Fruit fly (Drosophila melanogaster): Measurements from ENCODE around the gene Pdss2.

The Pdss2 gene

DNA sequence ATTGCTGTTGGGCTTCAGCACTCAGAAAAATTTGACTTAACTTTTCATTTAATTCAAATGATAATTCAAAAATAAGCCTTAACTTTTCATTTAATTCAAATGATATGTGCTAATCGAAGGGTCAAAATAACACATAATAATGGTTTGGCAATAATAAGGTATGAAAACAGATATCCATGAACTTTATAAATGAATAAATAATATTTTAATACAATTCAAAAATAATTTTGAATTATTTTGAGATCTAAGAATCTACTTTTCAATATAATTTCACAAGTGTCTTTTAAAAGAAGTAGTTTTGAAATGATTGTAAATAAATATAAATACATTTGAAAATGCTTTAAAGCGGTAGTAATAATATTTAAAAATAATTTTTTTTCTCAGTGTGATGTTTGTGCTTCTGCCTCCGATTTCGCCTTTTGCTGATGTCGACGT lies 40.8 kb upstream of the Pdss2 start (continued):
- no peak for TF ChIP-seq CG33557 (GFP tag; optimal IDR thresholded peaks at IDR 0.05)
- no peak for TF ChIP-seq CG3838 (GFP tag; optimal IDR thresholded peaks at IDR 0.05)
- no peak for TF ChIP-seq E2f2 (GFP tag; IDR thresholded peaks at IDR 0.05)

DNA sequence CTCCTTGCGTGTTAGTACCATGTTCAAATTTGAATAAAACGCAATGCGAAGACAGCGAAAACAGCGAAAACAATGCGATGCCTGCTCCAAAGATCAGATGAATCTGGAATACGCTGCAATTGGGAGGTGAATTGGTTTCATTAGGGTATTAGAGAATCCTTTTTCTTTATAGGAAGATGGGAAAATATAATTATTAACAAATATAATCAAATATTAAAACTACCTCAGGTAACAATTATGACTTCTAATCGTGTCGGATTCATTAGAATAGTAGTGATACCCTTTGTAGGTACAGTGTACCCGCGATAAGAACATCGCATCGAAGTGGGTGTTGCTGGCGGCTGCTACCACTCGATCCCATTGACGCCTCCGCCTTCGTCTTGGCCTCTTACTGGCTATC lies 39.8 kb upstream of the Pdss2 start:
- TF ChIP-seq Drgx (GFP tag; IDR thresholded peaks at IDR 0.05) (peak; percentile 34; the same call in 1 of the 2 replicates), Awh (GFP tag; IDR thresholded peaks at IDR 0.05) (no peak), bsh (GFP tag; optimal IDR thresholded peaks at IDR 0.05) (peak in 1 of 2 experiments; percentile 2), scrt (GFP tag; optimal IDR thresholded peaks at IDR 0.05) (no peak), CG10366 (GFP tag; IDR thresholded peaks at IDR 0.05) (no peak), rib (GFP tag; IDR thresholded peaks at IDR 0.05) (no peak), ftz-f1 (GFP tag; optimal IDR thresholded peaks at IDR 0.05) (no peak), sens (GFP tag) (no peak), CG1024 (GFP tag; IDR thresholded peaks at IDR 0.05) (no peak), ERR (GFP tag; optimal IDR thresholded peaks at IDR 0.05) (no peak), CG5245 (GFP tag; optimal IDR thresholded peaks at IDR 0.05) (no peak), hth (optimal IDR thresholded peaks at IDR 0.05) (no peak), CG17612 (GFP tag; IDR thresholded peaks at IDR 0.05) (no peak), Myb (GFP tag; optimal IDR thresholded peaks at IDR 0.05) (no peak), hb (GFP tag; IDR thresholded peaks at IDR 0.05; ENCODE audit: partially characterized antibody) (0 out of 3 replicates have a peak, but pooled peaks have one; percentile 1)

- TF ChIP-seq CG11695 (GFP tag; IDR thresholded peaks at IDR 0.05), result no peak
- TF ChIP-seq row (GFP tag; IDR thresholded peaks at IDR 0.05), result no peak
- peak; percentile 51 for TF ChIP-seq nom (GFP tag; optimal IDR thresholded peaks at IDR 0.05)
- TF ChIP-seq bsh (GFP tag; optimal IDR thresholded peaks at IDR 0.05), result peak in 1 of 2 experiments; percentile 81
- no peak for TF ChIP-seq zf30C (GFP tag; optimal IDR thresholded peaks at IDR 0.05)
- TF ChIP-seq Atf3 (GFP tag; optimal IDR thresholded peaks at IDR 0.05), result no peak
- no peak for TF ChIP-seq lmd (GFP tag; IDR thresholded peaks at IDR 0.05)
- TF ChIP-seq ssp (GFP tag; IDR thresholded peaks at IDR 0.05), result no peak
- TF ChIP-seq Ets65A (GFP tag), result peak; percentile 12
- no peak for TF ChIP-seq CG11398 (GFP tag; optimal IDR thresholded peaks at IDR 0.05)
- no peak for TF ChIP-seq sqz (GFP tag; optimal IDR thresholded peaks at IDR 0.05)
- TF ChIP-seq gfzf (GFP tag; optimal IDR thresholded peaks at IDR 0.05), result no peak
- no peak for TF ChIP-seq cwo (GFP tag; optimal IDR thresholded peaks at IDR 0.05)
- peak; percentile 10 for TF ChIP-seq sens (GFP tag)
- TF ChIP-seq stwl (tag; optimal IDR thresholded peaks at IDR 0.05), result no peak
- TF ChIP-seq fru (optimal IDR thresholded peaks at IDR 0.05), result no peak
- TF ChIP-seq Drgx (GFP tag; IDR thresholded peaks at IDR 0.05), result peak; percentile 62
- TF ChIP-seq CG2875 (GFP tag; optimal IDR thresholded peaks at IDR 0.05), result no peak
Measured at dm6 chr3L:20988862-20989261, 38.9 kb upstream of the Pdss2 start.

dm6 chr3L:20990231-20990630 lies 37.5 kb upstream of the Pdss2 start:
- TF ChIP-seq CG7963 (GFP tag; IDR thresholded peaks at IDR 0.05; ENCODE audit: partially characterized antibody) (no peak), kni (GFP tag; optimal IDR thresholded peaks at IDR 0.05) (no peak), CG42726 (GFP tag; IDR thresholded peaks at IDR 0.05; ENCODE audit: partially characterized antibody) (no peak), Hr51 (GFP tag; optimal IDR thresholded peaks at IDR 0.05) (no peak), nom (GFP tag; optimal IDR thresholded peaks at IDR 0.05) (peak; percentile 0)
